Fruit fly (Drosophila melanogaster) whole organism, embryonic: ENCODE data around the gene RpL24.

Source experiments
- BtbVII ChIP-seq: fragments of 200-800 bp; sonication (Bioruptor generic); optimal IDR thresholded peaks from 3 replicates; lab custom pipeline; 2017; ENCODE audit warnings: missing biosample characterization, mild to moderate bottlenecking, missing genetic modification characterization
- CG1024 ChIP-seq: fragments of 200-800 bp; sonication (Bioruptor generic); IDR thresholded peaks from 2 replicates; pipeline ENCODE4 v1.3.6; 2022; ENCODE audit warnings: missing biosample characterization, missing genetic modification characterization
- CG10565 ChIP-seq: fragments of 200-800 bp; sonication (Bioruptor generic); optimal IDR thresholded peaks from 3 replicates; lab custom pipeline; 2016; ENCODE audit warnings: missing biosample characterization, mild to moderate bottlenecking, missing genetic modification characterization
- CG10654 ChIP-seq: fragments of 200-800 bp; sonication (Bioruptor generic); optimal IDR thresholded peaks from 2 replicates; lab custom pipeline; 2016; ENCODE audit warnings: missing biosample characterization, missing genetic modification characterization
- CG11085 ChIP-seq: fragments of 200-800 bp; sonication (Bioruptor generic); IDR thresholded peaks from 2 replicates; pipeline ENCODE4 v1.3.6; 2022; ENCODE audit warnings: missing biosample characterization, missing genetic modification characterization
- CG11723 ChIP-seq: fragments of 200-800 bp; sonication (Bioruptor generic); optimal IDR thresholded peaks from 2 replicates; lab custom pipeline; 2017; ENCODE audit warnings: missing biosample characterization, mild to moderate bottlenecking, missing genetic modification characterization
- CG12391 ChIP-seq: fragments of 200-800 bp; sonication (Bioruptor generic); optimal IDR thresholded peaks from 3 replicates; lab custom pipeline; 2018; ENCODE audit warnings: missing biosample characterization, mild to moderate bottlenecking, missing genetic modification characterization, moderate library complexity
- CG12744 ChIP-seq: fragments of 200-800 bp; sonication (Bioruptor generic); optimal IDR thresholded peaks from 2 replicates; lab custom pipeline; 2016; ENCODE audit warnings: missing biosample characterization, missing genetic modification characterization
- CG15011 ChIP-seq: fragments of 200-800 bp; sonication (Bioruptor generic); optimal IDR thresholded peaks from 3 replicates; lab custom pipeline; 2018; ENCODE audit warnings: missing biosample characterization, mild to moderate bottlenecking, missing genetic modification characterization
- CG1647 ChIP-seq: fragments of 200-800 bp; sonication (Bioruptor generic); optimal IDR thresholded peaks from 3 replicates; lab custom pipeline; 2016; ENCODE audit warnings: missing biosample characterization, missing genetic modification characterization
- CG17328 ChIP-seq: fragments of 200-800 bp; sonication (Bioruptor generic); IDR thresholded peaks from 2 replicates; pipeline ENCODE4 v1.3.6; 2022; ENCODE audit warnings: missing biosample characterization, missing genetic modification characterization
- CG31224 ChIP-seq: fragments of 200-800 bp; sonication (Bioruptor generic); IDR thresholded peaks from 2 replicates; pipeline ENCODE4 v1.3.6; 2022; ENCODE audit warnings: missing biosample characterization, missing genetic modification characterization
- CG31388 ChIP-seq: fragments of 200-800 bp; sonication (Bioruptor generic); optimal IDR thresholded peaks from 2 replicates; lab custom pipeline; 2016; ENCODE audit warnings: missing biosample characterization, missing genetic modification characterization
- CG3995 ChIP-seq: fragments of 200-800 bp; sonication (Bioruptor generic); optimal IDR thresholded peaks from 3 replicates; lab custom pipeline; 2016; ENCODE audit warnings: missing biosample characterization, missing genetic modification characterization
- CG4617 ChIP-seq: fragments of 200-800 bp; sonication (Bioruptor generic); optimal IDR thresholded peaks from 3 replicates; lab custom pipeline; 2016; ENCODE audit warnings: missing biosample characterization, missing genetic modification characterization, borderline replicate concordance
- CG4730 ChIP-seq: fragments of 200-800 bp; sonication (Bioruptor generic); IDR thresholded peaks from 2 replicates; pipeline ENCODE4 v1.3.6; 2022; ENCODE audit warnings: missing biosample characterization, missing genetic modification characterization
- CG6813 ChIP-seq: fragments of 200-800 bp; sonication (Bioruptor generic); optimal IDR thresholded peaks from 2 replicates; lab custom pipeline; 2017; ENCODE audit warnings: missing biosample characterization, missing genetic modification characterization, mild to moderate bottlenecking, moderate library complexity, missing genetic modification reagents
- CG8388 ChIP-seq: fragments of 200-800 bp; sonication (Bioruptor generic); optimal IDR thresholded peaks from 2 replicates; lab custom pipeline; 2019; ENCODE audit warnings: missing biosample characterization, mild to moderate bottlenecking, missing genetic modification characterization, moderate library complexity
- CG9797 ChIP-seq: fragments of 200-800 bp; sonication (Bioruptor generic); optimal IDR thresholded peaks from 3 replicates; lab custom pipeline; 2018; ENCODE audit warnings: missing biosample characterization, mild to moderate bottlenecking, missing genetic modification characterization
- D ChIP-seq, 2 experiments: fragments of 200-800 bp in 1 of 2; fragments of >200 bp in 1 of 2; sonication (Bioruptor generic) in 1 of 2; optimal IDR thresholded peaks; 2 replicates in 1 of 2; 3 replicates in 1 of 2; lab custom pipeline; 2017; ENCODE audit warnings: mild to moderate bottlenecking in 1 of 2, missing biosample characterization in 1 of 2, missing genetic modification characterization in 1 of 2, missing genetic modification reagents in 1 of 2
- Dll ChIP-seq: fragments of 200-800 bp; sonication (Bioruptor generic); IDR thresholded peaks from 4 replicates; pipeline ENCODE4 v1.3.6; 2022; ENCODE audit warnings: missing biosample characterization, missing genetic modification characterization; ENCODE audit not compliant: partially characterized antibody
- Doc3 ChIP-seq: fragments of 200-800 bp; sonication (Bioruptor generic); IDR thresholded peaks from 3 replicates; pipeline ENCODE4 v1.3.6; 2022; ENCODE audit warnings: missing biosample characterization, missing genetic modification characterization; ENCODE audit not compliant: partially characterized antibody
- Eip74EF ChIP-seq, 2 experiments: fragments of 200-800 bp in 1 of 2; fragments of >200 bp in 1 of 2; sonication (Bioruptor generic) in 1 of 2; optimal IDR thresholded peaks; 2 replicates each; lab custom pipeline; 2017 to 2019; ENCODE audit warnings: missing biosample characterization in 2 of 2, missing genetic modification characterization in 2 of 2, mild to moderate bottlenecking in 1 of 2, moderate library complexity in 1 of 2
- Fer2 ChIP-seq: fragments of 200-800 bp; sonication (Bioruptor generic); optimal IDR thresholded peaks from 2 replicates; lab custom pipeline; 2018; ENCODE audit warnings: missing biosample characterization, mild to moderate bottlenecking, missing genetic modification characterization, moderate library complexity
- NFAT ChIP-seq: fragments of 200-800 bp; sonication (Bioruptor generic); IDR thresholded peaks from 2 replicates; pipeline ENCODE4 v1.3.6; 2022; ENCODE audit warnings: missing biosample characterization, missing genetic modification characterization
- Oaz ChIP-seq: fragments of 200-800 bp; sonication (Bioruptor generic); IDR thresholded peaks from 2 replicates; pipeline ENCODE4 v1.3.6; 2022; ENCODE audit warnings: missing biosample characterization, missing genetic modification characterization
- Sox100B ChIP-seq: fragments of 200-800 bp; sonication (Bioruptor generic); optimal IDR thresholded peaks from 3 replicates; lab custom pipeline; 2018; ENCODE audit warnings: missing biosample characterization, mild to moderate bottlenecking, missing genetic modification characterization
- Spps ChIP-seq: fragments of 200-800 bp; sonication (Bioruptor generic); optimal IDR thresholded peaks from 2 replicates; lab custom pipeline; 2018; ENCODE audit warnings: missing biosample characterization, mild to moderate bottlenecking, missing genetic modification characterization
- Taf1 ChIP-seq: fragments of 200-800 bp; sonication (Bioruptor generic); IDR thresholded peaks from 2 replicates; pipeline ENCODE4 v1.3.6; 2022; ENCODE audit warnings: missing biosample characterization, missing genetic modification characterization
- al ChIP-seq: fragments of 200-800 bp; sonication (Bioruptor generic); IDR thresholded peaks from 2 replicates; pipeline ENCODE4 v1.3.6; 2022; ENCODE audit warnings: missing biosample characterization, missing genetic modification characterization
- ato ChIP-seq: fragments of 200-800 bp; sonication (Bioruptor generic); IDR thresholded peaks from 2 replicates; pipeline ENCODE4 v1.3.6; 2022; ENCODE audit warnings: missing biosample characterization, missing genetic modification characterization; ENCODE audit not compliant: partially characterized antibody
- dmrt11E ChIP-seq: fragments of 200-800 bp; sonication (Bioruptor generic); optimal IDR thresholded peaks from 3 replicates; lab custom pipeline; 2018; ENCODE audit warnings: missing biosample characterization, mild to moderate bottlenecking, missing genetic modification characterization, moderate library complexity
- dmrt99B ChIP-seq: fragments of 200-800 bp; sonication (Bioruptor generic); optimal IDR thresholded peaks from 2 replicates; lab custom pipeline; 2018; ENCODE audit warnings: missing biosample characterization, mild to moderate bottlenecking, missing genetic modification characterization, moderate library complexity
- emc ChIP-seq: fragments of 200-800 bp; sonication (Bioruptor generic); optimal IDR thresholded peaks from 2 replicates; lab custom pipeline; 2016; ENCODE audit warnings: missing biosample characterization, missing genetic modification characterization
- ems ChIP-seq: fragments of 200-800 bp; sonication (Bioruptor generic); optimal IDR thresholded peaks from 3 replicates; lab custom pipeline; 2016; ENCODE audit warnings: missing biosample characterization, missing genetic modification characterization
- grau ChIP-seq: fragments of 200-800 bp; optimal IDR thresholded peaks from 3 replicates; lab custom pipeline; 2019; ENCODE audit warnings: missing biosample characterization, mild to moderate bottlenecking, missing genetic modification characterization, moderate library complexity
- kah ChIP-seq: fragments of 200-800 bp; sonication (Bioruptor generic); optimal IDR thresholded peaks from 2 replicates; lab custom pipeline; 2018; ENCODE audit warnings: missing biosample characterization, mild to moderate bottlenecking, missing genetic modification characterization
- p53 ChIP-seq: fragments of 200-800 bp; sonication (Bioruptor generic); optimal IDR thresholded peaks from 2 replicates; lab custom pipeline; 2016; ENCODE audit warnings: missing biosample characterization, missing genetic modification characterization
- ranshi ChIP-seq: fragments of 200-800 bp; sonication (Bioruptor generic); IDR thresholded peaks from 2 replicates; pipeline ENCODE4 v1.3.6; 2022; ENCODE audit warnings: missing biosample characterization, missing genetic modification characterization
- row ChIP-seq: fragments of 200-800 bp; sonication (Bioruptor generic); IDR thresholded peaks from 3 replicates; pipeline ENCODE4 v1.3.6; 2022; ENCODE audit warnings: missing biosample characterization, missing genetic modification characterization
- schlank ChIP-seq: fragments of 200-800 bp; sonication (Bioruptor generic); optimal IDR thresholded peaks from 2 replicates; lab custom pipeline; 2018; ENCODE audit warnings: missing biosample characterization, mild to moderate bottlenecking, missing genetic modification characterization
- stc ChIP-seq: fragments of 200-800 bp; sonication (Bioruptor generic); IDR thresholded peaks from 2 replicates; pipeline ENCODE4 v1.3.6; 2022; ENCODE audit warnings: missing biosample characterization, missing genetic modification characterization
- sug ChIP-seq: fragments of 200-800 bp; optimal IDR thresholded peaks from 2 replicates; lab custom pipeline; 2019; ENCODE audit warnings: missing biosample characterization, mild to moderate bottlenecking, missing genetic modification characterization, moderate library complexity
- tap ChIP-seq: fragments of 200-800 bp; optimal IDR thresholded peaks from 3 replicates; lab custom pipeline; 2019; ENCODE audit warnings: missing biosample characterization, mild to moderate bottlenecking, missing genetic modification characterization, moderate library complexity
- unc-4 ChIP-seq: fragments of 200-800 bp; sonication (Bioruptor generic); IDR thresholded peaks from 2 replicates; pipeline ENCODE4 v1.3.6; 2022; ENCODE audit warnings: missing biosample characterization, missing genetic modification characterization; ENCODE audit not compliant: partially characterized antibody
- usp ChIP-seq: fragments of >200 bp; optimal IDR thresholded peaks from 2 replicates; lab custom pipeline; 2017; ENCODE audit warnings: missing biosample characterization, missing genetic modification characterization
- wdn ChIP-seq: fragments of 200-800 bp; sonication (Bioruptor generic); IDR thresholded peaks from 2 replicates; pipeline ENCODE4 v1.3.6; 2022; ENCODE audit warnings: missing biosample characterization, missing genetic modification characterization
- yki ChIP-seq: fragments of >200 bp; optimal IDR thresholded peaks from 3 replicates; lab custom pipeline; 2018

RpL24 gene

DNA sequence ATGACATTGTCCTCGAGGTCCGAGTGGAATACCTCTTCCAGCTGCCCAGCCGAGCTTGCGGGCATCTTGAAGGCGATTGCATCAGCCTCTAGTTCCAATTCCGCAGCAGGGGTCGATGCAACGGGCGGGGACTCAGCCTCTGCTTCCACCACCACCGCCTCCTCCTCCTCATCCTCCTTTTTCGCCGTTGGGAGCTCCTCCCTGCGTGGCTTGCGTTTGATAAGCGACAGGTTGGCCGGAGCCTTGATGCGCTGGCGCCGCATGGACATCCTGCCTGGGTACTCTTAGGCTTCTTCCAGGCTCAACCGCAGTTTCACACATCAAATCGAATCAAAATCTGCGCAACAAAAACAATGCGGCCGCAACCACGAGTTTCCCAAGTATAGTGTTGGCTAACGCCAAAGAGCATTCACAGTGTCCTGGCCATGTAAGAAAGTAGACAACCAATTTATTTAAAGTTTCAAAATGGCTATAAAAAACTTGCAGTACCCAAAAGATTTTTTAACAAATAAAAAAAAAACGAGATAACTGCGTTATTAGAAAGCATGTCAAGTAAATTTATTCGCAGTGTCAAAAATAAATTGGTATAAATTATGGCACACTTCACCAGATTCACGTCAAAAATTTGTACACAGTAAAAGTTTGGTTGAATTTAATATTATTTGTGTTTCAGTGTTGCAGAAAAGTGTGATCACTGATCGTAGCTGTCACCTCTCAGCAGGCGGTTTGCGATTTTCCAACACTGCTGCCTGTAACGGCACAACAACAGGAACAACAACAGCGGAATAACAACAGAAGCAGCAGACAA, 21.3 kb downstream of the RpL24 start, which contains the start of the genes Bdp1 and CG6565 (continued):
- TF ChIP-seq sug (tag; lab: Kevin White, UChicago) (peak; percentile 95), wdn (GFP tag; lab: Robert Waterston, UW) (peak; percentile 86), BtbVII (GFP tag; lab: Kevin White, UChicago) (peak; percentile 93), usp (GFP tag; lab: Kevin White, UChicago) (no peak), CG10565 (GFP tag; lab: Kevin White, UChicago) (peak; percentile 94), ato (no peak), CG31224 (GFP tag; lab: Robert Waterston, UW) (peak; percentile 90), CG31388 (GFP tag; lab: Kevin White, UChicago) (peak; percentile 95), yki (lab: Kevin White, UChicago) (no peak), dmrt11E (tag; lab: Kevin White, UChicago) (peak; percentile 98), CG6813 (GFP tag; lab: Kevin White, UChicago) (peak; percentile 85), p53 (GFP tag; lab: Kevin White, UChicago) (peak; percentile 93), Taf1 (GFP tag; lab: Robert Waterston, UW) (peak; percentile 90), CG12744 (peak; percentile 98), CG12391 (peak; percentile 98), CG1647 (peak; percentile 98), Doc3 (GFP tag; lab: Robert Waterston, UW) (no peak), al (GFP tag; lab: Robert Waterston, UW) (peak; percentile 96), tap (tag; lab: Kevin White, UChicago) (peak; percentile 75), row (peak; percentile 98), Fer2 (tag; lab: Kevin White, UChicago) (peak; percentile 93), ranshi (GFP tag; lab: Robert Waterston, UW) (peak; percentile 95), CG11085 (GFP tag; lab: Robert Waterston, UW) (peak; percentile 93), NFAT (GFP tag; lab: Robert Waterston, UW) (peak; percentile 90), schlank (tag; lab: Kevin White, UChicago) (peak; percentile 88), stc (peak; percentile 83), CG4730 (GFP tag; lab: Robert Waterston, UW) (peak; percentile 94), CG17328 (peak; percentile 90), CG4617 (peak; percentile 98), ems (GFP tag; lab: Kevin White, UChicago) (peak; percentile 98), grau (tag; lab: Kevin White, UChicago) (peak; percentile 95), CG8388 (GFP tag; lab: Kevin White, UChicago) (peak; percentile 94), D (optimal IDR thresholded peaks at IDR 0.05; lab: Kevin White, UChicago) (no peak), D (GFP tag; optimal IDR thresholded peaks at IDR 0.05; lab: Kevin White, UChicago) (peak; percentile 96), CG10654 (GFP tag; lab: Kevin White, UChicago) (peak; percentile 98), Dll (GFP tag; lab: Robert Waterston, UW) (0 out of 4 replicates have a peak, but pooled peaks have one; percentile 29), CG15011 (GFP tag; lab: Kevin White, UChicago) (peak; percentile 94), kah (GFP tag; lab: Kevin White, UChicago) (peak; percentile 79), Oaz (GFP tag; lab: Robert Waterston, UW) (peak; percentile 86), dmrt99B (tag; lab: Kevin White, UChicago) (peak; percentile 95), Spps (peak; percentile 92), CG11723 (GFP tag; lab: Kevin White, UChicago) (peak; percentile 94), Eip74EF (GFP tag; optimal IDR thresholded peaks at IDR 0.05; lab: Kevin White, UChicago) (peak in 1 of 2 experiments; percentile 88), Sox100B (GFP tag; lab: Kevin White, UChicago) (peak; percentile 98), unc-4 (GFP tag; lab: Robert Waterston, UW) (no peak), CG3995 (GFP tag; lab: Kevin White, UChicago) (peak; percentile 95), CG9797 (GFP tag; lab: Kevin White, UChicago) (peak; percentile 44), CG1024 (GFP tag; lab: Robert Waterston, UW) (peak; percentile 76), emc (GFP tag; lab: Kevin White, UChicago) (peak; percentile 93)
